Fruit fly (Drosophila melanogaster) whole organism, embryonic: ENCODE measurements around the gene tral.

ENCODE experiments used
- Atf6 ChIP-seq: fragments of 200-800 bp; sonication (Bioruptor generic); IDR thresholded peaks from 2 replicates; pipeline ENCODE4 v1.3.6; 2022; ENCODE audit warnings: missing biosample characterization, missing genetic modification characterization
- Awh ChIP-seq: fragments of 200-800 bp; sonication (Bioruptor generic); IDR thresholded peaks from 2 replicates; pipeline ENCODE4, ENCODE4 v1.3.6; 2022; ENCODE audit warnings: missing biosample characterization, missing genetic modification characterization
- CG12104 ChIP-seq: fragments of 200-800 bp; sonication (Bioruptor generic); optimal IDR thresholded peaks from 3 replicates; lab custom pipeline; 2016; ENCODE audit warnings: missing biosample characterization, missing genetic modification characterization
- CG13296 ChIP-seq: fragments of 200-800 bp; sonication (Bioruptor generic); optimal IDR thresholded peaks from 3 replicates; lab custom pipeline; 2018; ENCODE audit warnings: missing biosample characterization, mild to moderate bottlenecking, missing genetic modification characterization
- CG14965 ChIP-seq: fragments of 200-800 bp; sonication (Bioruptor generic); optimal IDR thresholded peaks from 2 replicates; lab custom pipeline; 2016; ENCODE audit warnings: missing biosample characterization, missing genetic modification characterization, borderline replicate concordance
- CG15514 ChIP-seq: fragments of 200-800 bp; sonication (Bioruptor generic); optimal IDR thresholded peaks from 3 replicates; lab custom pipeline; 2017; ENCODE audit warnings: missing biosample characterization, missing genetic modification characterization, mild to moderate bottlenecking, moderate library complexity, missing genetic modification reagents
- CG16779 ChIP-seq: fragments of 200-800 bp; sonication (Bioruptor generic); IDR thresholded peaks from 2 replicates; pipeline ENCODE4 v1.3.6; 2022; ENCODE audit warnings: missing biosample characterization, missing genetic modification characterization
- CG16813 ChIP-seq: fragments of 200-800 bp; sonication (Bioruptor generic); IDR thresholded peaks from 3 replicates; pipeline ENCODE4 v1.3.6; 2022; ENCODE audit warnings: missing biosample characterization, missing genetic modification characterization; ENCODE audit not compliant: partially characterized antibody
- CG16815 ChIP-seq: fragments of 200-800 bp; sonication (Bioruptor generic); optimal IDR thresholded peaks from 3 replicates; lab custom pipeline; 2017; ENCODE audit warnings: missing biosample characterization, mild to moderate bottlenecking, missing genetic modification characterization
- CG18262 ChIP-seq: fragments of 200-800 bp; optimal IDR thresholded peaks from 3 replicates; lab custom pipeline; 2019; ENCODE audit warnings: missing biosample characterization, mild to moderate bottlenecking, missing genetic modification characterization, moderate library complexity
- CG18599 ChIP-seq: fragments of 200-800 bp; sonication (Bioruptor generic); optimal IDR thresholded peaks from 3 replicates; lab custom pipeline; 2017; ENCODE audit warnings: missing biosample characterization, missing genetic modification characterization, mild to moderate bottlenecking, moderate library complexity, missing genetic modification reagents
- CG30431 ChIP-seq: fragments of 200-800 bp; sonication (Bioruptor generic); optimal IDR thresholded peaks from 2 replicates; lab custom pipeline; 2017; ENCODE audit warnings: missing biosample characterization, missing genetic modification characterization
- CG31388 ChIP-seq: fragments of 200-800 bp; sonication (Bioruptor generic); optimal IDR thresholded peaks from 2 replicates; lab custom pipeline; 2016; ENCODE audit warnings: missing biosample characterization, missing genetic modification characterization
- CG34376 ChIP-seq: fragments of 200-800 bp; sonication (Bioruptor generic); optimal IDR thresholded peaks from 2 replicates; lab custom pipeline; 2018; ENCODE audit warnings: missing biosample characterization, mild to moderate bottlenecking, missing genetic modification characterization
- CG3995 ChIP-seq: fragments of 200-800 bp; sonication (Bioruptor generic); optimal IDR thresholded peaks from 3 replicates; lab custom pipeline; 2016; ENCODE audit warnings: missing biosample characterization, missing genetic modification characterization
- CG42726 ChIP-seq: fragments of 200-800 bp; sonication (Bioruptor generic); IDR thresholded peaks from 2 replicates; pipeline ENCODE4 v1.3.6; 2022; ENCODE audit warnings: missing biosample characterization, missing genetic modification characterization; ENCODE audit not compliant: partially characterized antibody
- CG6175 ChIP-seq: fragments of 200-800 bp; sonication (Bioruptor generic); IDR thresholded peaks from 3 replicates; pipeline ENCODE4 v1.3.6; 2022; ENCODE audit warnings: missing biosample characterization, missing genetic modification characterization
- CG6683 ChIP-seq: fragments of 200-800 bp; sonication (Bioruptor generic); optimal IDR thresholded peaks from 2 replicates; lab custom pipeline; 2017; ENCODE audit warnings: missing biosample characterization, mild to moderate bottlenecking, missing genetic modification characterization, missing genetic modification reagents
- CG6791 ChIP-seq: fragments of 200-800 bp; sonication (Bioruptor generic); IDR thresholded peaks from 3 replicates; pipeline ENCODE4 v1.3.6; 2022; ENCODE audit warnings: missing biosample characterization, missing genetic modification characterization; ENCODE audit not compliant: partially characterized antibody
- CG7271 ChIP-seq: fragments of 200-800 bp; sonication (Bioruptor generic); optimal IDR thresholded peaks from 2 replicates; lab custom pipeline; 2018; ENCODE audit warnings: missing biosample characterization, mild to moderate bottlenecking, missing genetic modification characterization, moderate library complexity
- CG7556 ChIP-seq: fragments of 200-800 bp; sonication (Bioruptor generic); optimal IDR thresholded peaks from 2 replicates; lab custom pipeline; 2017; ENCODE audit warnings: missing biosample characterization, mild to moderate bottlenecking, missing genetic modification characterization
- CG7987 ChIP-seq: fragments of 200-800 bp; sonication (Bioruptor generic); optimal IDR thresholded peaks from 2 replicates; lab custom pipeline; 2018; ENCODE audit warnings: missing biosample characterization, mild to moderate bottlenecking, missing genetic modification characterization, moderate library complexity
- CG9932 ChIP-seq: fragments of 200-800 bp; sonication (Bioruptor generic); IDR thresholded peaks from 2 replicates; pipeline ENCODE4 v1.3.6; 2022; ENCODE audit warnings: missing biosample characterization, missing genetic modification characterization
- Ets97D ChIP-seq: fragments of 200-800 bp; sonication (Bioruptor generic); optimal IDR thresholded peaks from 3 replicates; lab custom pipeline; 2016; ENCODE audit warnings: missing biosample characterization, missing genetic modification characterization
- Fer1 ChIP-seq: fragments of 200-800 bp; sonication (Bioruptor generic); optimal IDR thresholded peaks from 2 replicates; lab custom pipeline; 2017; ENCODE audit warnings: missing biosample characterization, mild to moderate bottlenecking, missing genetic modification characterization
- H15 ChIP-seq: fragments of 200-800 bp; sonication (Bioruptor generic); IDR thresholded peaks from 3 replicates; pipeline ENCODE4 v1.3.6; 2022; ENCODE audit warnings: missing biosample characterization, missing genetic modification characterization
- MESR4 ChIP-seq: fragments of 200-800 bp; sonication (Bioruptor generic); optimal IDR thresholded peaks from 2 replicates; lab custom pipeline; 2018; ENCODE audit warnings: missing biosample characterization, mild to moderate bottlenecking, missing genetic modification characterization, moderate library complexity
- Med ChIP-seq: fragments of 200-800 bp; sonication (Bioruptor generic); peaks from one replicate; lab custom pipeline; 2016; ENCODE audit warnings: missing biosample characterization, missing genetic modification characterization, mild to moderate bottlenecking, inconsistent platforms, moderate library complexity
- Myb ChIP-seq: fragments of 200-800 bp; sonication (Bioruptor generic); optimal IDR thresholded peaks from 2 replicates; lab custom pipeline; 2016; ENCODE audit warnings: missing biosample characterization, missing genetic modification characterization
- Rfx ChIP-seq: fragments of 200-800 bp; sonication (Bioruptor generic); IDR thresholded peaks from 2 replicates; pipeline ENCODE4 v1.3.6; 2022; ENCODE audit warnings: missing biosample characterization, missing genetic modification characterization
- Rx ChIP-seq: fragments of 200-800 bp; sonication (Bioruptor generic); IDR thresholded peaks from 2 replicates; pipeline ENCODE4 v1.3.6; 2022; ENCODE audit warnings: missing biosample characterization, missing genetic modification characterization
- Sry-δ ChIP-seq: fragments of 200-800 bp; sonication (Bioruptor generic); optimal IDR thresholded peaks from 2 replicates; lab custom pipeline; 2016; ENCODE audit warnings: missing biosample characterization, missing genetic modification characterization
- Ssrp ChIP-seq: fragments of 200-800 bp; sonication (Bioruptor generic); optimal IDR thresholded peaks from 2 replicates; lab custom pipeline; 2018; ENCODE audit warnings: missing biosample characterization, mild to moderate bottlenecking, missing genetic modification characterization, moderate library complexity
- Xbp1 ChIP-seq: fragments of 200-800 bp; sonication (Bioruptor generic); optimal IDR thresholded peaks from 3 replicates; lab custom pipeline; 2016; ENCODE audit warnings: missing biosample characterization, mild to moderate bottlenecking, missing genetic modification characterization
- bcd ChIP-seq: fragments of 200-800 bp; sonication (Bioruptor generic); optimal IDR thresholded peaks from 2 replicates; lab custom pipeline; 2017; ENCODE audit warnings: missing biosample characterization, mild to moderate bottlenecking, missing genetic modification characterization
- ci ChIP-seq: fragments of 200-800 bp; sonication (Bioruptor generic); IDR thresholded peaks from 3 replicates; pipeline ENCODE4 v1.3.6; 2022; ENCODE audit warnings: missing biosample characterization, missing genetic modification characterization
- ewg ChIP-seq: fragments of 200-800 bp; sonication (Bioruptor generic); optimal IDR thresholded peaks from 3 replicates; lab custom pipeline; 2017; ENCODE audit warnings: mild to moderate bottlenecking, missing biosample characterization, missing genetic modification reagents, missing genetic modification characterization
- fd64A ChIP-seq: fragments of 200-800 bp; sonication (Bioruptor generic); optimal IDR thresholded peaks from 3 replicates; lab custom pipeline; 2018; ENCODE audit warnings: missing biosample characterization, mild to moderate bottlenecking, missing genetic modification characterization
- fu2 ChIP-seq: fragments of 200-800 bp; sonication (Bioruptor generic); optimal IDR thresholded peaks from 2 replicates; lab custom pipeline; 2016; ENCODE audit warnings: missing biosample characterization, missing genetic modification characterization
- grn ChIP-seq: fragments of 200-800 bp; sonication (Bioruptor generic); optimal IDR thresholded peaks from 3 replicates; lab custom pipeline; 2017; ENCODE audit warnings: missing biosample characterization, missing genetic modification characterization
- hb ChIP-seq: fragments of 200-800 bp; sonication (Bioruptor generic); IDR thresholded peaks from 3 replicates; pipeline ENCODE4 v1.3.6; 2022; ENCODE audit warnings: missing biosample characterization, missing genetic modification characterization; ENCODE audit not compliant: partially characterized antibody
- her ChIP-seq: fragments of 200-800 bp; sonication (Bioruptor generic); optimal IDR thresholded peaks from 2 replicates; lab custom pipeline; 2016; ENCODE audit warnings: missing biosample characterization, missing genetic modification characterization
- lilli ChIP-seq: fragments of 200-800 bp; sonication (Bioruptor generic); optimal IDR thresholded peaks from 3 replicates; lab custom pipeline; 2016; ENCODE audit warnings: missing biosample characterization, missing genetic modification characterization
- mirr ChIP-seq: fragments of 200-800 bp; sonication (Bioruptor generic); optimal IDR thresholded peaks from 3 replicates; lab custom pipeline; 2018; ENCODE audit warnings: missing biosample characterization, mild to moderate bottlenecking, missing genetic modification characterization
- oc ChIP-seq: fragments of 200-800 bp; sonication (Bioruptor generic); optimal IDR thresholded peaks from 2 replicates; lab custom pipeline; 2018; ENCODE audit warnings: missing biosample characterization, mild to moderate bottlenecking, missing genetic modification characterization, moderate library complexity
- sens ChIP-seq: fragments of 200-800 bp; sonication (Bioruptor generic); peaks from one replicate; lab custom pipeline; 2016; ENCODE audit warnings: missing biosample characterization, missing genetic modification characterization
- so ChIP-seq: fragments of 200-800 bp; sonication (Bioruptor generic); IDR thresholded peaks from 3 replicates; pipeline ENCODE4 v1.3.6; 2022; ENCODE audit warnings: missing biosample characterization, missing genetic modification characterization
- sob ChIP-seq: fragments of 200-800 bp; sonication (Bioruptor generic); IDR thresholded peaks from 2 replicates; pipeline ENCODE4 v1.3.6; 2022; ENCODE audit warnings: missing biosample characterization, missing genetic modification characterization
- sug ChIP-seq: fragments of 200-800 bp; optimal IDR thresholded peaks from 2 replicates; lab custom pipeline; 2019; ENCODE audit warnings: missing biosample characterization, mild to moderate bottlenecking, missing genetic modification characterization, moderate library complexity
- tio ChIP-seq: fragments of 200-800 bp; sonication (Bioruptor generic); optimal IDR thresholded peaks from 2 replicates; lab custom pipeline; 2017; ENCODE audit warnings: missing biosample characterization, missing genetic modification characterization, inconsistent platforms
- z ChIP-seq: fragments of 200-800 bp; sonication (Bioruptor generic); IDR thresholded peaks from 3 replicates; pipeline ENCODE4 v1.3.6; 2022; ENCODE audit warnings: missing biosample characterization, missing genetic modification characterization

tral gene

DNA sequence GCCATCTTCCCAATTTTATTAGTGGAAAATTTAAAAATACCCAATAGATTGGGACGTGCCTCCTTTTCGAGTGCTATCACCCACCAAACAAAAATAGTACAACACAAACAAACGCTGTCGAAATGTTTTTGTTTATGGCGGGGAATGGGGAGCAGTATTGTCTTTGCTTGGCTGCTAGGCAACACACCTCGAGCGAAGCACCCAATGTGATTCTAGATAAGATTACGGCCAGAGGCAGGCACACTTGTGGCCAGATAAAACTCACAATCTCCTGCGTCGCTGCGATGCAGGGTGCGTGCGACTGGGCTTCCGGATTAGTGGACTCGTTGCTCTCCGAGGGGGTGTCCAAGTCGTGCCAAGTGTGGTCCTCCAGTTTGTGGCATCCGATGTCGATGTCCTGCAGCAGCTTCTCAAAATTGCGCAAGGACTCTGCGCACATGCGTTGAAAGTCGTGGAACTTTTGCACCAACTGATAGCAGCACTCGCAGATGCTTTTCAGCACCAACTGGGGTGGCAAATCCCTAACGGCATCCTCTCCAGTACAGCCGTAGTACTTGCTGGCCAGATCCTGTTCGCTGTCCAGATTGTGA lies 7.8 kb upstream of the tral start (continued):
- TF ChIP-seq z (GFP tag; lab: Robert Waterston, UW): peak; percentile 42; the same call in 2 of the 3 replicates
- TF ChIP-seq Rx (GFP tag; lab: Robert Waterston, UW): no peak
- 0 out of 3 replicates have a peak, but pooled peaks have one; percentile 21 for TF ChIP-seq CG16813
- no peak for TF ChIP-seq CG18262 (tag; lab: Kevin White, UChicago)
- TF ChIP-seq CG7271: no peak
- TF ChIP-seq lilli (GFP tag; lab: Kevin White, UChicago): no peak
- no peak for TF ChIP-seq CG42726 (GFP tag; lab: Robert Waterston, UW)
- TF ChIP-seq CG13296 (GFP tag; lab: Kevin White, UChicago): no peak
- peak; percentile 9 for TF ChIP-seq mirr
- TF ChIP-seq sob: no peak
- TF ChIP-seq grn (GFP tag; lab: Kevin White, UChicago): peak; percentile 95
- TF ChIP-seq Xbp1 (GFP tag; lab: Kevin White, UChicago): no peak
- no peak for TF ChIP-seq fd64A
- no peak for TF ChIP-seq hb
- peak; percentile 68 for TF ChIP-seq sug
- peak; percentile 62 for TF ChIP-seq her
- no peak for TF ChIP-seq Sry-δ (GFP tag; lab: Kevin White, UChicago)
- TF ChIP-seq Myb: no peak
- no peak for TF ChIP-seq so (GFP tag; lab: Robert Waterston, UW)
- no peak for TF ChIP-seq bcd (GFP tag; lab: Kevin White, UChicago)
- TF ChIP-seq CG16815 (GFP tag; lab: Kevin White, UChicago): no peak
- TF ChIP-seq CG9932 (GFP tag; lab: Robert Waterston, UW): no peak
- no peak for TF ChIP-seq CG14965 (GFP tag; lab: Kevin White, UChicago)
- no peak for TF ChIP-seq CG7556 (GFP tag; lab: Kevin White, UChicago)
- TF ChIP-seq sens: peak; percentile 68
- TF ChIP-seq oc (tag; lab: Kevin White, UChicago): no peak
- peak; percentile 71 for TF ChIP-seq ewg (GFP tag; lab: Kevin White, UChicago)
- TF ChIP-seq CG31388 (GFP tag; lab: Kevin White, UChicago): no peak
- TF ChIP-seq tio (GFP tag; lab: Kevin White, UChicago): no peak
- TF ChIP-seq fu2 (GFP tag; lab: Kevin White, UChicago): no peak
- TF ChIP-seq Atf6 (GFP tag; lab: Robert Waterston, UW): no peak
- TF ChIP-seq Ssrp (tag; lab: Kevin White, UChicago): no peak
- TF ChIP-seq CG30431 (GFP tag; lab: Kevin White, UChicago): no peak

DNA sequence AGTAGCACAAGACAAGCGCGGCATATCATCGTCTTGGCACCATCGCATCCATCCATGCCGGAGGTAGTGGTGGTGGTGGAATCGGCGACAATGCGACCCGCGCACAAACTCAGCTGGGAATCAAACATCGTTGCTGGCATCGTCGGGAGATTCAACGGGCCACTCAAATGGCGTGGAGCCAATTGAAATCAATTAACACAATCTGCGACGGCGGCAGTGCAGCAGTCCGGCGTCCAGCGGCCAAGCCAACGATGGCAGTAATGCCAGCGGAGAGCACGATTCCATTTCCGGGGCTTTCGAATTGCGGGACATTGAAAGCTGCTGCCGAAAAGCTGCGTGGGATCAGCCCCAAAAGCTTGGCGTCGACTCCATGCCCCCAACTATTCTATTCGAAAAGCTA lies 7.3 kb upstream of the tral start, which contains the start of gene CG10654:
CG10654 (minus strand) TSS at position 270 of the 400 bp plus-strand sequence.
- peak; percentile 7 for TF ChIP-seq MESR4 (GFP tag; lab: Kevin White, UChicago)
- TF ChIP-seq CG34376 (GFP tag; lab: Kevin White, UChicago): peak; percentile 45
- peak; percentile 70 for TF ChIP-seq Med
- TF ChIP-seq sens: peak; percentile 51
- TF ChIP-seq CG12104 (GFP tag; lab: Kevin White, UChicago): no peak
- peak; percentile 14; the same call in 1 of the 3 replicates for TF ChIP-seq CG6175
- 0 out of 2 replicates have a peak, but pooled peaks have one; percentile 11 for TF ChIP-seq Awh (GFP tag; lab: Robert Waterston, UW)
- TF ChIP-seq CG7987 (GFP tag; lab: Kevin White, UChicago): peak; percentile 33
- TF ChIP-seq CG3995 (GFP tag; lab: Kevin White, UChicago): no peak
- TF ChIP-seq Ets97D (GFP tag; lab: Kevin White, UChicago): peak; percentile 38
- TF ChIP-seq Fer1 (GFP tag; lab: Kevin White, UChicago): peak; percentile 41
- no peak for TF ChIP-seq H15
- no peak for TF ChIP-seq CG16779 (GFP tag; lab: Robert Waterston, UW)
- 0 out of 3 replicates have a peak, but pooled peaks have one; percentile 38 for TF ChIP-seq CG6791 (GFP tag; lab: Robert Waterston, UW)
- 0 out of 2 replicates have a peak, but pooled peaks have one; percentile 18 for TF ChIP-seq Rfx (GFP tag; lab: Robert Waterston, UW)
- TF ChIP-seq ci (GFP tag; lab: Robert Waterston, UW): peak; percentile 60; the same call in 2 of the 3 replicates
- TF ChIP-seq CG15514 (GFP tag; lab: Kevin White, UChicago): peak; percentile 28
- TF ChIP-seq CG6683 (GFP tag; lab: Kevin White, UChicago): peak; percentile 4
- TF ChIP-seq CG18599: peak; percentile 37
